Fruit fly (Drosophila melanogaster): Measurements from ENCODE around the gene CG33920.

CG33920 gene

DNA sequence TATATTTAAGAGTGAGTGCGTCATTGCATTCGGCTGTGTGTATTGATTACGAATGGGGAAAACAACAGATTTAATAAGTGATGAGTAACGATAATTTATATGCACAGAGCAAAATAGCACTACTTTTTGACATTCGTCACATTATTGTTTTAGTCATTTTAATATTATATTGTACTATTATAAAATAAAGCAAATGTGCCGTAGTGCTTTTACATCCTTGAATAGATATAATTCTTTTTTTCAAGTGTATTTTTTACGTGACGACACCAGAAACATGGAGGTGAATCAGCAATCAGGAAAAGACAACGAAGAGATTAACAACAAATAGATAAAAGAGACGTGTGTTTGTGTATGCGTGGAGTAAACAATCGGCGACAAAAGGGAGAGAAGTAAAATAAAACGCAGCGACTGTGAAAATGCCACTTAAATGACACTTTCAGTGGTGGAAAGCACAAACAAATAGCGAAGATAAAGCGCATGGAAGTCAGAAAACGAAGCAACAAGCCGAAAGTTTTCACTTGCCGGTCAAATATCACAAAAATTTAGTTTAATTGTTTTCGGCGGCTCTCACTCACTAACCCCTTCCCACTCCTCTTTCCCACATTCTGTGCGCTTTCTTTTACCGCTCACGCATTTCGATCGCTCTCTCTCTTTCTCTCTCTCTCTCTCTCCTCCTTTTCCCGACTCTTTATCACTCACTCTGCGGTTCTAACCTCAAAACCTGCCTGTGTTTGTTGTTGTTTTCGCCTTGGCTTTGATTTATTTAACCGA is 14.3 kb upstream of the CG33920 start (continued):
- TF ChIP-seq CG15696 (tag; optimal IDR thresholded peaks at IDR 0.05), result peak; percentile 71
- no peak for TF ChIP-seq ftz-f1 (GFP tag; optimal IDR thresholded peaks at IDR 0.05)
- peak; percentile 81 for TF ChIP-seq grau (tag; optimal IDR thresholded peaks at IDR 0.05)
- TF ChIP-seq CG16813 (GFP tag; IDR thresholded peaks at IDR 0.05; ENCODE audit: partially characterized antibody), result no peak
- peak; percentile 45 for TF ChIP-seq CG10543 (GFP tag; optimal IDR thresholded peaks at IDR 0.05)
- peak; percentile 20 for TF ChIP-seq pros (GFP tag; optimal IDR thresholded peaks at IDR 0.05)
- TF ChIP-seq CG7963 (GFP tag; IDR thresholded peaks at IDR 0.05; ENCODE audit: partially characterized antibody), result no peak
- peak; percentile 70 for TF ChIP-seq cwo (GFP tag; optimal IDR thresholded peaks at IDR 0.05)
- no peak for TF ChIP-seq gcm2 (GFP tag; optimal IDR thresholded peaks at IDR 0.05)
- peak; percentile 74; the same call in 1 of the 3 replicates for TF ChIP-seq so (GFP tag; IDR thresholded peaks at IDR 0.05)
- peak; percentile 53 for TF ChIP-seq CG12769 (tag; optimal IDR thresholded peaks at IDR 0.05)
- TF ChIP-seq CG17568 (GFP tag; optimal IDR thresholded peaks at IDR 0.05), result peak; percentile 69
- TF ChIP-seq CG8924 (tag; optimal IDR thresholded peaks at IDR 0.05), result peak; percentile 86
- TF ChIP-seq dimm (GFP tag; IDR thresholded peaks at IDR 0.05), result no peak
- TF ChIP-seq Gsc (GFP tag; IDR thresholded peaks at IDR 0.05), result peak; percentile 55
- no peak for TF ChIP-seq cad (GFP tag; optimal IDR thresholded peaks at IDR 0.05)
- TF ChIP-seq ash1 (GFP tag; optimal IDR thresholded peaks at IDR 0.05), result no peak
- TF ChIP-seq gsb (GFP tag; IDR thresholded peaks at IDR 0.05), result no peak
- TF ChIP-seq CG4617 (GFP tag; optimal IDR thresholded peaks at IDR 0.05; ENCODE audit: borderline replicate concordance), result peak; percentile 39
- no peak for TF ChIP-seq vfl (GFP tag; optimal IDR thresholded peaks at IDR 0.05)
- TF ChIP-seq danr (GFP tag; IDR thresholded peaks at IDR 0.05), result peak; percentile 66; the same call in 1 of the 2 replicates
- peak; percentile 69; the same call in 1 of the 3 replicates for TF ChIP-seq jigr1 (GFP tag; IDR thresholded peaks at IDR 0.05)
- no peak for TF ChIP-seq emc (GFP tag; optimal IDR thresholded peaks at IDR 0.05)
- no peak for TF ChIP-seq CG8944 (GFP tag; optimal IDR thresholded peaks at IDR 0.05)
- no peak for TF ChIP-seq ro (GFP tag; IDR thresholded peaks at IDR 0.05)
- no peak for TF ChIP-seq NK7.1 (GFP tag; optimal IDR thresholded peaks at IDR 0.05)
- TF ChIP-seq CG14965 (GFP tag; optimal IDR thresholded peaks at IDR 0.05; ENCODE audit: borderline replicate concordance), result no peak
- no peak for TF ChIP-seq repo (GFP tag; optimal IDR thresholded peaks at IDR 0.05)
- peak; percentile 64 for TF ChIP-seq CG16815 (GFP tag; optimal IDR thresholded peaks at IDR 0.05)
- TF ChIP-seq Dip2 (GFP tag; IDR thresholded peaks at IDR 0.05), result no peak
- TF ChIP-seq CG30431 (GFP tag; optimal IDR thresholded peaks at IDR 0.05), result peak; percentile 67
- peak; percentile 6 for TF ChIP-seq CG3065 (GFP tag; optimal IDR thresholded peaks at IDR 0.05)
- TF ChIP-seq hth (optimal IDR thresholded peaks at IDR 0.05), result no peak
- TF ChIP-seq zfh2 (GFP tag; optimal IDR thresholded peaks at IDR 0.05), result peak; percentile 30
- peak; percentile 57 for TF ChIP-seq ssp (GFP tag; IDR thresholded peaks at IDR 0.05)
- TF ChIP-seq CG13123 (GFP tag; optimal IDR thresholded peaks at IDR 0.05), result peak; percentile 37
- no peak for TF ChIP-seq CG8089 (GFP tag; optimal IDR thresholded peaks at IDR 0.05)
- TF ChIP-seq tio (GFP tag; optimal IDR thresholded peaks at IDR 0.05), result peak; percentile 79
- peak; percentile 79 for TF ChIP-seq CG9437 (GFP tag; optimal IDR thresholded peaks at IDR 0.05)
- peak; percentile 40 for TF ChIP-seq Usf (GFP tag; optimal IDR thresholded peaks at IDR 0.05)
- no peak for TF ChIP-seq ato (GFP tag; IDR thresholded peaks at IDR 0.05; ENCODE audit: partially characterized antibody)
- TF ChIP-seq knrl (GFP tag; IDR thresholded peaks at IDR 0.05; ENCODE audit: partially characterized antibody), result no peak
- no peak for TF ChIP-seq unc-4 (GFP tag; IDR thresholded peaks at IDR 0.05; ENCODE audit: partially characterized antibody)
- TF ChIP-seq D19B (GFP tag; optimal IDR thresholded peaks at IDR 0.05), result peak; percentile 43
- peak; percentile 55 for TF ChIP-seq CG8281 (tag; optimal IDR thresholded peaks at IDR 0.05)
- peak; percentile 81; the same call in 2 of the 3 replicates for TF ChIP-seq dysf (GFP tag; IDR thresholded peaks at IDR 0.05)
- peak; percentile 73 for TF ChIP-seq HHEX (GFP tag; optimal IDR thresholded peaks at IDR 0.05)
- peak; percentile 70 for TF ChIP-seq CG4820 (GFP tag; optimal IDR thresholded peaks at IDR 0.05)
- TF ChIP-seq CG17829 (tag; optimal IDR thresholded peaks at IDR 0.05), result peak; percentile 91

All from whole organism, embryonic.